Worm (Caenorhabditis elegans) whole organism, young adult: Measurements from ENCODE around the gene hlh-8.

Source experiments
- B0019.2 ChIP-seq: fragments of 200-800 bp; sonication (Bioruptor generic); conservative IDR thresholded peaks from 2 replicates; pipeline ENCODE4 v1.3.6; 2022; ENCODE audit warnings: missing genetic modification reagents, missing genetic modification characterization, missing compliant biosample characterization
- D2030.7 ChIP-seq: fragments of 200-800 bp; sonication (Bioruptor generic); IDR thresholded peaks from 2 replicates; pipeline ENCODE4 v1.3.6; 2022; ENCODE audit warnings: missing genetic modification reagents, missing genetic modification characterization, missing compliant biosample characterization
- F22D6.2 ChIP-seq: sonication (generic microtip); optimal IDR thresholded peaks from 2 replicates; lab custom pipeline; 2016; ENCODE audit warnings: mild to moderate bottlenecking, missing genetic modification characterization, missing compliant biosample characterization
- F33H1.4 ChIP-seq: fragments of 200-800 bp; sonication (Bioruptor generic); IDR thresholded peaks from 2 replicates; pipeline ENCODE4 v1.3.6; 2022; ENCODE audit warnings: missing genetic modification reagents, missing genetic modification characterization, missing compliant biosample characterization
- F37B4.10 ChIP-seq: fragments of 200-800 bp; sonication (Bioruptor generic); IDR thresholded peaks from 2 replicates; pipeline ENCODE4 v1.3.6; 2022; ENCODE audit warnings: missing genetic modification characterization, missing compliant biosample characterization
- F39B2.1 ChIP-seq: fragments of 200-800 bp; sonication (Bioruptor generic); IDR thresholded peaks from 2 replicates; pipeline ENCODE4 v1.3.6; 2022; ENCODE audit warnings: missing genetic modification reagents, missing genetic modification characterization, missing compliant biosample characterization
- F52B5.7 ChIP-seq: sonication (generic microtip); optimal IDR thresholded peaks from 2 replicates; lab custom pipeline; 2016; ENCODE audit warnings: mild to moderate bottlenecking, missing genetic modification characterization, missing compliant biosample characterization
- F55B11.4 ChIP-seq: sonication (generic microtip); optimal IDR thresholded peaks from 2 replicates; lab custom pipeline; 2016; ENCODE audit warnings: missing compliant biosample characterization, missing genetic modification characterization, borderline replicate concordance; ENCODE audit not compliant: insufficient read depth
- Y53G8AR.9 ChIP-seq: fragments of 200-800 bp; sonication (Bioruptor generic); conservative IDR thresholded peaks from 2 replicates; pipeline ENCODE4 v1.3.6; 2022; ENCODE audit warnings: missing genetic modification reagents, missing genetic modification characterization, missing compliant biosample characterization
- Y56A3A.18 ChIP-seq: fragments of 200-800 bp; sonication (Bioruptor generic); IDR thresholded peaks from 2 replicates; pipeline ENCODE4 v1.3.6; 2022; ENCODE audit warnings: missing genetic modification reagents, missing genetic modification characterization, missing compliant biosample characterization
- Y79H2A.3 ChIP-seq: fragments of 200-800 bp; sonication (Bioruptor generic); conservative IDR thresholded peaks from 2 replicates; pipeline ENCODE4 v1.3.6; 2022; ENCODE audit warnings: missing genetic modification reagents, missing genetic modification characterization, missing compliant biosample characterization
- Y95B8A.8 ChIP-seq: fragments of 200-800 bp; sonication (Bioruptor generic); IDR thresholded peaks from 2 replicates; pipeline ENCODE4 v1.3.6; 2022; ENCODE audit warnings: missing genetic modification reagents, missing genetic modification characterization, missing compliant biosample characterization
- ama-1 ChIP-seq, 3 experiments: fragments of 150-350 bp in 1 of 3; sonication (generic microtip) in 2 of 3; optimal IDR thresholded peaks; 2 replicates each; lab custom pipeline; 2014 to 2018; ENCODE audit warnings: missing biosample characterization in 2 of 3, missing genetic modification characterization in 2 of 3, missing genetic modification reagents in 2 of 3
- aptf-2 ChIP-seq: fragments of 200-800 bp; sonication (Bioruptor generic); conservative IDR thresholded peaks from 2 replicates; pipeline ENCODE4 v1.3.6; 2022; ENCODE audit warnings: missing genetic modification reagents, missing genetic modification characterization, missing compliant biosample characterization
- athp-1 ChIP-seq: sonication (generic microtip); optimal IDR thresholded peaks from 2 replicates; lab custom pipeline; 2017; ENCODE audit warnings: mild to moderate bottlenecking, missing genetic modification characterization, missing compliant biosample characterization
- attf-5 ChIP-seq: fragments of 200-800 bp; sonication (Bioruptor generic); optimal IDR thresholded peaks from 2 replicates; lab custom pipeline; 2018; ENCODE audit warnings: mild to moderate bottlenecking, missing genetic modification characterization, missing compliant biosample characterization
- bed-1 ChIP-seq: fragments of 200-800 bp; sonication (Bioruptor generic); IDR thresholded peaks from 2 replicates; pipeline ENCODE4 v1.3.6; 2022; ENCODE audit warnings: missing genetic modification reagents, missing genetic modification characterization, missing compliant biosample characterization
- ceh-27 ChIP-seq: fragments of 200-800 bp; sonication (Bioruptor generic); optimal IDR thresholded peaks from 2 replicates; lab custom pipeline; 2018; ENCODE audit warnings: mild to moderate bottlenecking, missing genetic modification characterization, moderate library complexity, missing compliant biosample characterization
- ceh-91 ChIP-seq: fragments of 200-800 bp; sonication (Bioruptor generic); IDR thresholded peaks from 2 replicates; pipeline ENCODE4 v1.3.6; 2022; ENCODE audit warnings: missing genetic modification reagents, missing genetic modification characterization, missing compliant biosample characterization
- dpff-1 ChIP-seq: sonication (generic microtip); optimal IDR thresholded peaks from 2 replicates; lab custom pipeline; 2017; ENCODE audit warnings: mild to moderate bottlenecking, missing genetic modification characterization, missing compliant biosample characterization
- dpl-1 ChIP-seq: fragments of 150-350 bp; optimal IDR thresholded peaks from 2 replicates; lab custom pipeline; 2014; ENCODE audit warnings: missing biosample characterization, missing genetic modification reagents, missing genetic modification characterization
- egl-44 ChIP-seq: fragments of 200-800 bp; sonication (Bioruptor generic); IDR thresholded peaks from 2 replicates; pipeline ENCODE4 v1.3.6; 2022; ENCODE audit warnings: missing genetic modification reagents, missing genetic modification characterization, missing compliant biosample characterization
- egrh-3 ChIP-seq: fragments of 200-800 bp; sonication (Bioruptor generic); IDR thresholded peaks from 2 replicates; pipeline ENCODE4 v1.3.6; 2022; ENCODE audit warnings: missing genetic modification reagents, missing genetic modification characterization, missing compliant biosample characterization
- ekl-4 ChIP-seq: fragments of 200-800 bp; sonication (Bioruptor generic); IDR thresholded peaks from 2 replicates; pipeline ENCODE4 v1.3.6; 2022; ENCODE audit warnings: missing genetic modification reagents, missing genetic modification characterization, missing compliant biosample characterization
- fkh-3 ChIP-seq: sonication (generic microtip); optimal IDR thresholded peaks from 2 replicates; lab custom pipeline; 2016; ENCODE audit warnings: mild to moderate bottlenecking, missing genetic modification characterization, missing compliant biosample characterization
- hlh-12 ChIP-seq: sonication (generic microtip); optimal IDR thresholded peaks from 2 replicates; lab custom pipeline; 2016; ENCODE audit warnings: missing genetic modification characterization, missing compliant biosample characterization
- hrde-1 ChIP-seq: sonication (generic microtip); optimal IDR thresholded peaks from 2 replicates; lab custom pipeline; 2016; ENCODE audit warnings: missing genetic modification characterization, mild to moderate bottlenecking, missing compliant biosample characterization, moderate library complexity, missing genotype, missing genetic modification reagents, borderline replicate concordance
- lag-1 ChIP-seq: fragments of 200-800 bp; sonication (Bioruptor generic); IDR thresholded peaks from 2 replicates; pipeline ENCODE4 v1.3.6; 2022; ENCODE audit warnings: missing genetic modification reagents, missing genetic modification characterization, missing compliant biosample characterization
- lin-54 ChIP-seq: fragments of 200-800 bp; sonication (Bioruptor generic); optimal IDR thresholded peaks from 2 replicates; lab custom pipeline; 2018; ENCODE audit warnings: mild to moderate bottlenecking, missing genetic modification characterization, missing compliant biosample characterization
- lir-1 ChIP-seq: fragments of 200-800 bp; sonication (Bioruptor generic); conservative IDR thresholded peaks from 2 replicates; pipeline ENCODE4 v1.3.6; 2022; ENCODE audit warnings: missing genetic modification reagents, missing genetic modification characterization, missing compliant biosample characterization
- madf-10 ChIP-seq: sonication (generic microtip); optimal IDR thresholded peaks from 2 replicates; lab custom pipeline; 2016; ENCODE audit warnings: mild to moderate bottlenecking, missing genetic modification characterization, missing compliant biosample characterization
- madf-3 ChIP-seq: fragments of 200-800 bp; sonication (Bioruptor generic); IDR thresholded peaks from 2 replicates; pipeline ENCODE4 v1.3.6; 2022; ENCODE audit warnings: missing genetic modification reagents, missing genetic modification characterization, missing compliant biosample characterization
- mcd-1 ChIP-seq: fragments of 200-800 bp; sonication (Bioruptor generic); IDR thresholded peaks from 2 replicates; pipeline ENCODE4 v1.3.6; 2022; ENCODE audit warnings: missing genetic modification reagents, missing genetic modification characterization, missing compliant biosample characterization
- nhr-80 ChIP-seq: sonication (generic microtip); optimal IDR thresholded peaks from 2 replicates; lab custom pipeline; 2016; ENCODE audit warnings: missing genetic modification characterization, missing compliant biosample characterization
- pbrm-1 ChIP-seq: fragments of 200-800 bp; sonication (Bioruptor generic); IDR thresholded peaks from 2 replicates; pipeline ENCODE4 v1.3.6; 2022; ENCODE audit warnings: missing genetic modification reagents, missing genetic modification characterization, missing compliant biosample characterization
- rcor-1 ChIP-seq: fragments of 200-800 bp; sonication (Bioruptor generic); IDR thresholded peaks from 2 replicates; pipeline ENCODE4 v1.3.6; 2022; ENCODE audit warnings: missing genetic modification reagents, missing genetic modification characterization, missing compliant biosample characterization
- repo-1 ChIP-seq: sonication (generic microtip); optimal IDR thresholded peaks from 2 replicates; lab custom pipeline; 2017; ENCODE audit warnings: mild to moderate bottlenecking, missing genetic modification characterization, missing compliant biosample characterization
- snpc-1.3 ChIP-seq: sonication (generic microtip); optimal IDR thresholded peaks from 2 replicates; lab custom pipeline; 2017; ENCODE audit warnings: missing genetic modification characterization, mild to moderate bottlenecking, missing compliant biosample characterization, antibody characterized with exemption, moderate library complexity, missing genotype, missing genetic modification reagents; ENCODE audit not compliant: insufficient read depth
- snpc-3.4 ChIP-seq: sonication (generic microtip); optimal IDR thresholded peaks from 2 replicates; lab custom pipeline; 2017; ENCODE audit warnings: missing genetic modification characterization, mild to moderate bottlenecking, missing compliant biosample characterization, antibody characterized with exemption, moderate library complexity, missing genotype, missing genetic modification reagents
- somi-1 ChIP-seq: fragments of 200-800 bp; sonication (Bioruptor generic); optimal IDR thresholded peaks from 2 replicates; lab custom pipeline; 2018; ENCODE audit warnings: mild to moderate bottlenecking, missing genetic modification characterization, missing compliant biosample characterization
- tbp1 ChIP-seq: fragments of 200-800 bp; sonication (Bioruptor generic); optimal IDR thresholded peaks from 2 replicates; lab custom pipeline; 2018; ENCODE audit warnings: mild to moderate bottlenecking, missing genetic modification characterization, missing compliant biosample characterization
- tlf-1 ChIP-seq: fragments of 200-800 bp; sonication (Bioruptor generic); optimal IDR thresholded peaks from 2 replicates; lab custom pipeline; 2018; ENCODE audit warnings: mild to moderate bottlenecking, missing genetic modification characterization, missing compliant biosample characterization
- unc-130 ChIP-seq: sonication (generic microtip); optimal IDR thresholded peaks from 2 replicates; lab custom pipeline; 2016; ENCODE audit warnings: missing genetic modification reagents, missing genetic modification characterization, missing compliant biosample characterization
- zim-3 ChIP-seq: sonication (generic microtip); optimal IDR thresholded peaks from 2 replicates; lab custom pipeline; 2017; ENCODE audit warnings: mild to moderate bottlenecking, missing genetic modification characterization, moderate library complexity, missing compliant biosample characterization
- ztf-18 ChIP-seq: sonication (generic microtip); optimal IDR thresholded peaks from 2 replicates; lab custom pipeline; 2016; ENCODE audit warnings: missing genotype, mild to moderate bottlenecking, missing genetic modification characterization, missing compliant biosample characterization
- ztf-25 ChIP-seq: fragments of 200-800 bp; sonication (Bioruptor generic); IDR thresholded peaks from 2 replicates; pipeline ENCODE4 v1.3.6; 2022; ENCODE audit warnings: missing genetic modification reagents, missing genetic modification characterization, missing compliant biosample characterization
- ztf-28 ChIP-seq: fragments of 200-800 bp; sonication (Bioruptor generic); IDR thresholded peaks from 2 replicates; pipeline ENCODE4 v1.3.6; 2022; ENCODE audit warnings: missing genetic modification reagents, missing genetic modification characterization, missing compliant biosample characterization

Gene hlh-8

DNA sequence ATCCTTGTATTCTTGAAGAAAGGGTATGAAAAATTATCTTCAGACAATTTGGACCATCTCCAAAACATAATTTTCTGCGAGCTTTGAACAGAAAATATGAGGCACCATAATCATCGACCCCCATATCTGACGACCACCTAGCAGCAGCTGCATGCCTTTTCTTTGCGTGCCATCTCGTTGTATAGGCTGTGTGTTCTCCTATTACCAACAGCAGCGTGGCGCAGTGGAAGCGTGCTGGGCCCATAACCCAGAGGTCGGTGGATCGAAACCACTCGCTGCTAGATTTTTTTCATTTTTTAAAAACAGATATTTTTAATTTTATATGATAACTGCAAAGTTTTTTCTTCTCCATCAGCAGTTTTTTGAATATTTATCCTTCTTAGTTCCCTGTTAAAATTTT is 39.7 kb downstream of the hlh-8 start (continued):
- TF ChIP-seq Y79H2A.3 (GFP tag; lab: Robert Waterston, UW) (no peak), tbp1 (GFP tag; lab: Kevin White, UChicago) (peak; percentile 88), snpc-3.4 (tag; lab: Kevin White, UChicago) (peak; percentile 31), snpc-1.3 (no peak), B0019.2 (GFP tag; lab: Robert Waterston, UW) (no peak), nhr-80 (tag; lab: Kevin White, UChicago) (no peak), hlh-12 (tag; lab: Kevin White, UChicago) (no peak)
- TF ChIP-seq, all 124 proteins: peak for 21

DNA sequence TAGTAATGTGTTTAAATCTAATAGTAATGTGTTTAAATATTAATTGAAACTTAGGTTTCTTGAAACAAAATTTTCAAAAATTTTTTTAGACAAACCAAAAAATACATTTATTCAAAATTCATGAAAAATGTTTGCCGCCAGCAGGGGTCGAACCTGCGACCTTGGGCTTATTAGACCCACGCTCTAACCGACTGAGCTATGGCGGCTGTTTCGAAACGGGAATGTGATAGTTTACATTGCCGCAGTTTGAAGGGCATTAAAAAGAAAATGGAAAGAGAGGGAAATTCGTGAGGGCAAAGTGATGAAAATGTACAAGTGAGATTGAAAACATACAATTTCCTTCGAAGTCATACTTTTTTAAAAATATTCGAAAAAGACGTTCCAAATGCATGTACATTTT is 40.2 kb downstream of the hlh-8 start:
- TF ChIP-seq hrde-1 (tag; lab: Kevin White, UChicago) = no peak
- 0 out of 2 replicates have a peak, but pooled peaks have one; percentile 30 for TF ChIP-seq ztf-25 (GFP tag; lab: Robert Waterston, UW)
- 0 out of 2 replicates have a peak, but pooled peaks have one; percentile 6 for TF ChIP-seq lir-1
- no peak for TF ChIP-seq F22D6.2 (tag; lab: Kevin White, UChicago)
- no peak for TF ChIP-seq ceh-27 (GFP tag; lab: Kevin White, UChicago)
- TF ChIP-seq mcd-1 = peak; percentile 23; the same call in 1 of the 2 replicates
- 0 out of 2 replicates have a peak, but pooled peaks have one; percentile 36 for TF ChIP-seq F37B4.10 (GFP tag; lab: Robert Waterston, UW)
- no peak for TF ChIP-seq repo-1 (tag; lab: Kevin White, UChicago)
- no peak for TF ChIP-seq egl-44 (GFP tag; lab: Robert Waterston, UW)
- TF ChIP-seq F39B2.1 (GFP tag; lab: Robert Waterston, UW) = no peak
- TF ChIP-seq lin-54 (GFP tag; lab: Kevin White, UChicago) = peak; percentile 23
- TF ChIP-seq tbp1 (GFP tag; lab: Kevin White, UChicago) = peak; percentile 92
- no peak; the same call in 1 of the 2 replicates for TF ChIP-seq ekl-4 (GFP tag; lab: Robert Waterston, UW)
- no peak for TF ChIP-seq ztf-18 (tag; lab: Kevin White, UChicago)
- no peak for TF ChIP-seq ama-1 (optimal IDR thresholded peaks at IDR 0.05; lab: Kevin White, UChicago)
- peak; percentile 38 for TF ChIP-seq ama-1 (GFP tag; optimal IDR thresholded peaks at IDR 0.05; lab: Kevin White, UChicago)
- no peak for TF ChIP-seq F52B5.7 (tag; lab: Kevin White, UChicago)
- no peak for TF ChIP-seq aptf-2 (GFP tag; lab: Robert Waterston, UW)
- TF ChIP-seq bed-1 (GFP tag; lab: Robert Waterston, UW) = no peak
- peak; percentile 61 for TF ChIP-seq rcor-1 (GFP tag; lab: Robert Waterston, UW)
- peak; percentile 78 for TF ChIP-seq snpc-3.4 (tag; lab: Kevin White, UChicago)
- TF ChIP-seq unc-130 = no peak
- TF ChIP-seq F33H1.4 (GFP tag; lab: Robert Waterston, UW) = no peak
- no peak for TF ChIP-seq ceh-91 (GFP tag; lab: Robert Waterston, UW)
- peak; percentile 75; the same call in 1 of the 2 replicates for TF ChIP-seq Y56A3A.18 (GFP tag; lab: Robert Waterston, UW)
- no peak for TF ChIP-seq Y95B8A.8
- no peak for TF ChIP-seq dpff-1
- peak; percentile 85 for TF ChIP-seq pbrm-1
- TF ChIP-seq athp-1 = no peak
- no peak for TF ChIP-seq ztf-28 (GFP tag; lab: Robert Waterston, UW)
- no peak for TF ChIP-seq fkh-3 (tag; lab: Kevin White, UChicago)
- peak; percentile 80 for TF ChIP-seq D2030.7 (GFP tag; lab: Robert Waterston, UW)
- TF ChIP-seq Y53G8AR.9 (GFP tag; lab: Robert Waterston, UW) = no peak
- TF ChIP-seq madf-3 = no peak
- TF ChIP-seq somi-1 (GFP tag; lab: Kevin White, UChicago) = no peak
- TF ChIP-seq tlf-1 (GFP tag; lab: Kevin White, UChicago) = no peak
- no peak for TF ChIP-seq zim-3
- TF ChIP-seq dpl-1 = no peak
- TF ChIP-seq attf-5 (GFP tag; lab: Kevin White, UChicago) = no peak
- TF ChIP-seq lag-1 (GFP tag; lab: Robert Waterston, UW) = no peak
- TF ChIP-seq F55B11.4 (tag; lab: Kevin White, UChicago) = no peak
- no peak for TF ChIP-seq madf-10 (tag; lab: Kevin White, UChicago)
- TF ChIP-seq egrh-3 (GFP tag; lab: Robert Waterston, UW) = no peak
